Worm (Caenorhabditis elegans) whole organism, mixed stage, embryonic: ENCODE data around the gene C54F6.15.

Experiments used
- blmp-1 ChIP-seq: fragments of 150-350 bp; optimal IDR thresholded peaks from 2 replicates; lab custom pipeline; 2014; ENCODE audit warnings: missing biosample characterization, missing genetic modification characterization
- ces-1 ChIP-seq: fragments of 150-350 bp; optimal IDR thresholded peaks from 2 replicates; lab custom pipeline; 2014; ENCODE audit warnings: missing biosample characterization, missing genetic modification reagents, missing genetic modification characterization
- ham-2 ChIP-seq: fragments of 200-800 bp; sonication (Bioruptor generic); optimal IDR thresholded peaks from 2 replicates; lab custom pipeline; 2018; ENCODE audit warnings: mild to moderate bottlenecking, missing genetic modification characterization, missing compliant biosample characterization
- lin-13 ChIP-seq: fragments of 150-350 bp; optimal IDR thresholded peaks from 2 replicates; lab custom pipeline; 2014; ENCODE audit warnings: missing biosample characterization, missing genetic modification characterization
- mab-5 ChIP-seq: fragments of 150-350 bp; optimal IDR thresholded peaks from 2 replicates; lab custom pipeline; 2014; ENCODE audit warnings: missing biosample characterization, missing genetic modification characterization
- mep-1 ChIP-seq: fragments of 150-350 bp; optimal IDR thresholded peaks from 2 replicates; lab custom pipeline; 2017; ENCODE audit warnings: missing biosample characterization, missing genetic modification reagents, missing genetic modification characterization, inconsistent platforms
- nhr-12 ChIP-seq: fragments of 150-350 bp; optimal IDR thresholded peaks from 2 replicates; lab custom pipeline; 2014; ENCODE audit warnings: missing biosample characterization, missing genetic modification characterization
- nhr-237 ChIP-seq: fragments of 150-350 bp; optimal IDR thresholded peaks from 2 replicates; lab custom pipeline; 2014; ENCODE audit warnings: missing biosample characterization, missing genetic modification characterization
- pha-4 ChIP-seq: fragments of 150-350 bp; optimal IDR thresholded peaks from 2 replicates; lab custom pipeline; 2018; ENCODE audit warnings: missing biosample characterization, missing genetic modification reagents, missing genetic modification characterization
- sem-2 ChIP-seq: fragments of 200-800 bp; sonication (Bioruptor generic); optimal IDR thresholded peaks from 2 replicates; lab custom pipeline; 2018; ENCODE audit warnings: mild to moderate bottlenecking, missing genetic modification characterization, missing compliant biosample characterization
- snpc-4 ChIP-seq: fragments of 150-350 bp; optimal IDR thresholded peaks from 2 replicates; lab custom pipeline; 2014; ENCODE audit warnings: missing biosample characterization, missing genetic modification characterization
- unc-39 ChIP-seq: fragments of 150-350 bp; optimal IDR thresholded peaks from 2 replicates; lab custom pipeline; 2014; ENCODE audit warnings: missing biosample characterization, missing genetic modification characterization
- unc-62 ChIP-seq: fragments of 150-350 bp; optimal IDR thresholded peaks from 2 replicates; lab custom pipeline; 2014; ENCODE audit warnings: missing biosample characterization, missing genetic modification reagents, missing genetic modification characterization
- ztf-11 ChIP-seq: fragments of 150-350 bp; optimal IDR thresholded peaks from 2 replicates; lab custom pipeline; 2014; ENCODE audit warnings: missing biosample characterization, missing genetic modification characterization

- no peak for TF ChIP-seq nhr-12
- TF ChIP-seq ztf-11 (tag; lab: Kevin White, UChicago): no peak
- no peak for TF ChIP-seq ces-1 (GFP tag; lab: Kevin White, UChicago)
- TF ChIP-seq mep-1 (tag; lab: Kevin White, UChicago): no peak
- TF ChIP-seq pha-4: no peak
- TF ChIP-seq snpc-4 (tag; lab: Kevin White, UChicago): no peak
- no peak for TF ChIP-seq blmp-1
- TF ChIP-seq ham-2 (GFP tag; lab: Kevin White, UChicago): no peak
- TF ChIP-seq nhr-237 (tag; lab: Kevin White, UChicago): no peak
- no peak for TF ChIP-seq mab-5 (tag; lab: Kevin White, UChicago)
- no peak for TF ChIP-seq unc-39 (tag; lab: Kevin White, UChicago)
- TF ChIP-seq unc-62 (GFP tag; lab: Kevin White, UChicago): no peak
- TF ChIP-seq lin-13: no peak
- no peak for TF ChIP-seq sem-2
Observed at ce11 chrV:7553873-7554362, 31.7 kb upstream of the C54F6.15 start, which contains the start of gene ttr-10.
